Worm (Caenorhabditis elegans): ENCODE data around the gene Y57G11B.8.

The Y57G11B.8 gene

DNA sequence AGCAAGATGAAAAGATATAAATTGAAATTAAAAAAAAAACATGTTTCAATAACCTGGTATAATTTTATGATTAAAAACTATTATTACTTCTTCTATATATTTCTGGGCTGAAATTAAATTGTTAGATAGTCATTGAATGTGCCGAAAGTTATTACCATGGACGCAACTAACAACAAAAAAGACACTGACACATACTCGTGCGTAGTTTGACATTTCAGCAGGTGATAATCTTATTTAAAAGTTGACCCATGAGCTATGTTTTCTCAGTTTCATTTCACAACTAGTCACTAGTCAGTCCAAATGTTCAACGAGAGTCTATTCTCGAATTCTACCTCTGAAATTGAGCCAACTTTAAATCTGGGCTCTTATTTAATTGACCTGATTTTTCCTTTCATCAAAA, 49.8 kb downstream of the Y57G11B.8 start, which contains the start of gene T27E7.3:
Gene T27E7.3 (plus strand): TSS at position 301 of the 400 bp plus-strand sequence.
- TF ChIP-seq lin-13 (GFP tag; optimal IDR thresholded peaks at IDR 0.05) (no peak), snpc-4 (tag; optimal IDR thresholded peaks at IDR 0.05) (no peak), Y55F3AM.14 (GFP tag; optimal IDR thresholded peaks at IDR 0.05) (no peak), unc-39 (tag; optimal IDR thresholded peaks at IDR 0.05) (no peak), ceh-82 (tag; optimal IDR thresholded peaks at IDR 0.05) (no peak), nhr-11 (tag; optimal IDR thresholded peaks at IDR 0.05) (no peak), elt-1 (tag; optimal IDR thresholded peaks at IDR 0.05) (no peak), peb-1 (tag; optimal IDR thresholded peaks at IDR 0.05) (no peak), aly-2 (tag; optimal IDR thresholded peaks at IDR 0.05) (no peak), zag-1 (tag; optimal IDR thresholded peaks at IDR 0.05) (no peak), sma-3 (GFP tag; optimal IDR thresholded peaks at IDR 0.05) (no peak), mbf-1 (tag; optimal IDR thresholded peaks at IDR 0.05) (no peak), ama-1 (optimal IDR thresholded peaks at IDR 0.05) (no peak), ztf-11 (tag; optimal IDR thresholded peaks at IDR 0.05) (no peak), unc-62 (GFP tag; optimal IDR thresholded peaks at IDR 0.05) (no peak), gmeb-1 (tag; optimal IDR thresholded peaks at IDR 0.05) (no peak), R02D3.7 (tag; optimal IDR thresholded peaks at IDR 0.05) (no peak)

Measured in whole organism, L2 larva.